Fruit fly (Drosophila melanogaster) whole organism, embryonic: ENCODE results near the gene Cadps.

Source experiments
- B-H2 ChIP-seq: fragments of 200-800 bp; sonication (Bioruptor generic); optimal IDR thresholded peaks from 2 replicates; lab custom pipeline; 2018; ENCODE audit warnings: missing biosample characterization, mild to moderate bottlenecking, missing genetic modification characterization
- CG11085 ChIP-seq: fragments of 200-800 bp; sonication (Bioruptor generic); IDR thresholded peaks from 2 replicates; pipeline ENCODE4 v1.3.6; 2022; ENCODE audit warnings: missing biosample characterization, missing genetic modification characterization
- CG11723 ChIP-seq: fragments of 200-800 bp; sonication (Bioruptor generic); optimal IDR thresholded peaks from 2 replicates; lab custom pipeline; 2017; ENCODE audit warnings: missing biosample characterization, mild to moderate bottlenecking, missing genetic modification characterization
- CG12236 ChIP-seq: fragments of 200-800 bp; sonication (Bioruptor generic); optimal IDR thresholded peaks from 2 replicates; lab custom pipeline; 2016; ENCODE audit warnings: missing biosample characterization, missing genetic modification characterization
- CG13775 ChIP-seq: fragments of 200-800 bp; sonication (Bioruptor generic); optimal IDR thresholded peaks from 3 replicates; lab custom pipeline; 2017; ENCODE audit warnings: missing biosample characterization, mild to moderate bottlenecking, missing genetic modification characterization
- CG17359 ChIP-seq: fragments of 200-800 bp; sonication (Bioruptor generic); optimal IDR thresholded peaks from 3 replicates; lab custom pipeline; 2018; ENCODE audit warnings: missing biosample characterization, mild to moderate bottlenecking, missing genetic modification characterization, moderate library complexity
- CG30403 ChIP-seq: fragments of 200-800 bp; sonication (Bioruptor generic); optimal IDR thresholded peaks from 3 replicates; lab custom pipeline; 2016; ENCODE audit warnings: missing biosample characterization, missing genetic modification characterization
- CG31365 ChIP-seq: fragments of 200-800 bp; sonication (Bioruptor generic); optimal IDR thresholded peaks from 2 replicates; lab custom pipeline; 2018; ENCODE audit warnings: missing biosample characterization, mild to moderate bottlenecking, missing genetic modification characterization
- CG34376 ChIP-seq: fragments of 200-800 bp; sonication (Bioruptor generic); optimal IDR thresholded peaks from 2 replicates; lab custom pipeline; 2018; ENCODE audit warnings: missing biosample characterization, mild to moderate bottlenecking, missing genetic modification characterization
- CG4360 ChIP-seq: fragments of 200-800 bp; sonication (Bioruptor generic); IDR thresholded peaks from 2 replicates; pipeline ENCODE4 v1.3.6; 2022; ENCODE audit warnings: missing biosample characterization, missing genetic modification characterization
- CG43689 ChIP-seq: fragments of 200-800 bp; sonication (Bioruptor generic); IDR thresholded peaks from 2 replicates; pipeline ENCODE4 v1.3.6; 2022; ENCODE audit warnings: missing biosample characterization, missing genetic modification characterization
- CG4424 ChIP-seq: fragments of 200-800 bp; sonication (Bioruptor generic); optimal IDR thresholded peaks from 3 replicates; lab custom pipeline; 2016; ENCODE audit warnings: missing biosample characterization, missing genetic modification characterization
- CG6254 ChIP-seq: fragments of 200-800 bp; sonication (Bioruptor generic); optimal IDR thresholded peaks from 3 replicates; lab custom pipeline; 2017; ENCODE audit warnings: mild to moderate bottlenecking, missing biosample characterization, missing genetic modification reagents, missing genetic modification characterization
- CG8359 ChIP-seq: fragments of 200-800 bp; sonication (Bioruptor generic); optimal IDR thresholded peaks from 2 replicates; lab custom pipeline; 2017; ENCODE audit warnings: missing biosample characterization, mild to moderate bottlenecking, missing genetic modification characterization, borderline replicate concordance
- D19B ChIP-seq: fragments of 200-800 bp; sonication (Bioruptor generic); optimal IDR thresholded peaks from 2 replicates; lab custom pipeline; 2017; ENCODE audit warnings: missing biosample characterization, mild to moderate bottlenecking, missing genetic modification characterization
- Dbx ChIP-seq: fragments of 200-800 bp; sonication (Bioruptor generic); IDR thresholded peaks from 3 replicates; pipeline ENCODE4 v1.3.6; 2022; ENCODE audit warnings: missing biosample characterization, missing genetic modification characterization
- Ets65A ChIP-seq: fragments of 200-800 bp; sonication (Bioruptor generic); peaks from one replicate; lab custom pipeline; 2016; ENCODE audit warnings: missing biosample characterization, missing genetic modification characterization
- Fer1 ChIP-seq: fragments of 200-800 bp; sonication (Bioruptor generic); optimal IDR thresholded peaks from 2 replicates; lab custom pipeline; 2017; ENCODE audit warnings: missing biosample characterization, mild to moderate bottlenecking, missing genetic modification characterization
- Fer2 ChIP-seq: fragments of 200-800 bp; sonication (Bioruptor generic); optimal IDR thresholded peaks from 2 replicates; lab custom pipeline; 2018; ENCODE audit warnings: missing biosample characterization, mild to moderate bottlenecking, missing genetic modification characterization, moderate library complexity
- H15 ChIP-seq: fragments of 200-800 bp; sonication (Bioruptor generic); IDR thresholded peaks from 3 replicates; pipeline ENCODE4 v1.3.6; 2022; ENCODE audit warnings: missing biosample characterization, missing genetic modification characterization
- Hey ChIP-seq: fragments of 200-800 bp; sonication (Bioruptor generic); optimal IDR thresholded peaks from 3 replicates; lab custom pipeline; 2018; ENCODE audit warnings: missing biosample characterization, mild to moderate bottlenecking, missing genetic modification characterization
- HmgD ChIP-seq: fragments of 200-800 bp; sonication (Bioruptor generic); optimal IDR thresholded peaks from 3 replicates; lab custom pipeline; 2016; ENCODE audit warnings: missing biosample characterization, missing genetic modification characterization
- Jarid2 ChIP-seq: fragments of 200-800 bp; sonication (Bioruptor generic); optimal IDR thresholded peaks from 3 replicates; lab custom pipeline; 2017; ENCODE audit warnings: mild to moderate bottlenecking, missing biosample characterization, missing genetic modification reagents, missing genetic modification characterization
- Mad ChIP-seq: fragments of 200-800 bp; sonication (Bioruptor generic); optimal IDR thresholded peaks from 2 replicates; lab custom pipeline; 2016; ENCODE audit warnings: missing biosample characterization, missing genetic modification characterization
- Spps ChIP-seq: fragments of 200-800 bp; sonication (Bioruptor generic); optimal IDR thresholded peaks from 2 replicates; lab custom pipeline; 2018; ENCODE audit warnings: missing biosample characterization, mild to moderate bottlenecking, missing genetic modification characterization
- Vsx1 ChIP-seq: fragments of 200-800 bp; sonication (Bioruptor generic); optimal IDR thresholded peaks from 2 replicates; lab custom pipeline; 2017; ENCODE audit warnings: missing biosample characterization, mild to moderate bottlenecking, missing genetic modification characterization, missing genetic modification reagents
- amos ChIP-seq: fragments of 200-800 bp; sonication (Bioruptor generic); IDR thresholded peaks from 2 replicates; pipeline ENCODE4 v1.3.6; 2022; ENCODE audit warnings: missing biosample characterization, missing genetic modification characterization; ENCODE audit not compliant: partially characterized antibody
- bsh ChIP-seq, 2 experiments: fragments of 200-800 bp; sonication (Bioruptor generic); optimal IDR thresholded peaks; 2 replicates each; lab custom pipeline; 2017 to 2018; ENCODE audit warnings: mild to moderate bottlenecking in 2 of 2, missing biosample characterization in 2 of 2, missing genetic modification characterization in 2 of 2, moderate library complexity in 1 of 2
- ci ChIP-seq: fragments of 200-800 bp; sonication (Bioruptor generic); IDR thresholded peaks from 3 replicates; pipeline ENCODE4 v1.3.6; 2022; ENCODE audit warnings: missing biosample characterization, missing genetic modification characterization
- crc ChIP-seq: fragments of 200-800 bp; sonication (Bioruptor generic); optimal IDR thresholded peaks from 2 replicates; lab custom pipeline; 2016; ENCODE audit warnings: missing biosample characterization, missing genetic modification characterization
- disco-r ChIP-seq: fragments of 200-800 bp; sonication (Bioruptor generic); optimal IDR thresholded peaks from 2 replicates; lab custom pipeline; 2016; ENCODE audit warnings: missing biosample characterization, missing genetic modification characterization
- dmrt11E ChIP-seq: fragments of 200-800 bp; sonication (Bioruptor generic); optimal IDR thresholded peaks from 3 replicates; lab custom pipeline; 2018; ENCODE audit warnings: missing biosample characterization, mild to moderate bottlenecking, missing genetic modification characterization, moderate library complexity
- exex ChIP-seq: fragments of 200-800 bp; sonication (Bioruptor generic); optimal IDR thresholded peaks from 4 replicates; lab custom pipeline; 2018; ENCODE audit warnings: missing biosample characterization, mild to moderate bottlenecking, missing genetic modification characterization, moderate library complexity
- gem ChIP-seq: fragments of 200-800 bp; sonication (Bioruptor generic); optimal IDR thresholded peaks from 2 replicates; lab custom pipeline; 2019; ENCODE audit warnings: missing biosample characterization, mild to moderate bottlenecking, missing genetic modification characterization, moderate library complexity
- gsb ChIP-seq: fragments of 200-800 bp; sonication (Bioruptor generic); IDR thresholded peaks from 2 replicates; pipeline ENCODE4 v1.3.6; 2022; ENCODE audit warnings: missing biosample characterization, missing genetic modification characterization
- hb ChIP-seq: fragments of 200-800 bp; sonication (Bioruptor generic); IDR thresholded peaks from 3 replicates; pipeline ENCODE4 v1.3.6; 2022; ENCODE audit warnings: missing biosample characterization, missing genetic modification characterization; ENCODE audit not compliant: partially characterized antibody
- ind ChIP-seq: fragments of 200-800 bp; sonication (Bioruptor generic); optimal IDR thresholded peaks from 3 replicates; lab custom pipeline; 2016; ENCODE audit warnings: missing biosample characterization, missing genetic modification characterization
- luna ChIP-seq: fragments of 200-800 bp; sonication (Bioruptor generic); optimal IDR thresholded peaks from 2 replicates; lab custom pipeline; 2016; ENCODE audit warnings: missing biosample characterization, missing genetic modification characterization
- nom ChIP-seq: fragments of 200-800 bp; sonication (Bioruptor generic); optimal IDR thresholded peaks from 2 replicates; lab custom pipeline; 2017; ENCODE audit warnings: missing biosample characterization, missing genetic modification characterization, mild to moderate bottlenecking, moderate library complexity, missing genetic modification reagents
- pan ChIP-seq, 4 experiments: fragments of >200 bp in 3 of 4; fragments of 200-800 bp in 1 of 4; sonication (Bioruptor generic) in 1 of 4; optimal IDR thresholded peaks in 3 of 4; IDR thresholded peaks in 1 of 4; 2 replicates each; pipeline versions ENCODE4 v1.3.6 to Lab custom; 2017 to 2022; ENCODE audit warnings: missing biosample characterization in 2 of 4, missing genetic modification characterization in 2 of 4, mixed read lengths in 1 of 4
- pb ChIP-seq: fragments of 200-800 bp; sonication (Bioruptor generic); optimal IDR thresholded peaks from 3 replicates; lab custom pipeline; 2016; ENCODE audit warnings: missing biosample characterization, missing genetic modification characterization
- peb ChIP-seq: fragments of 200-800 bp; sonication (Bioruptor generic); IDR thresholded peaks from 2 replicates; pipeline ENCODE4 v1.3.6; 2022; ENCODE audit warnings: missing biosample characterization, missing genetic modification characterization
- ranshi ChIP-seq: fragments of 200-800 bp; sonication (Bioruptor generic); IDR thresholded peaks from 2 replicates; pipeline ENCODE4 v1.3.6; 2022; ENCODE audit warnings: missing biosample characterization, missing genetic modification characterization
- rib ChIP-seq: fragments of 200-800 bp; sonication (Bioruptor generic); IDR thresholded peaks from 2 replicates; pipeline ENCODE4 v1.3.6; 2022; ENCODE audit warnings: missing biosample characterization, missing genetic modification characterization
- schlank ChIP-seq: fragments of 200-800 bp; sonication (Bioruptor generic); optimal IDR thresholded peaks from 2 replicates; lab custom pipeline; 2018; ENCODE audit warnings: missing biosample characterization, mild to moderate bottlenecking, missing genetic modification characterization
- sisA ChIP-seq: fragments of 200-800 bp; sonication (Bioruptor generic); IDR thresholded peaks from 2 replicates; pipeline ENCODE4 v1.3.6; 2022; ENCODE audit warnings: missing biosample characterization, missing genetic modification characterization
- stwl ChIP-seq: fragments of 200-800 bp; sonication (Bioruptor generic); optimal IDR thresholded peaks from 3 replicates; lab custom pipeline; 2018; ENCODE audit warnings: missing biosample characterization, mild to moderate bottlenecking, missing genetic modification characterization, moderate library complexity
- tna ChIP-seq: fragments of 200-800 bp; sonication (Bioruptor generic); IDR thresholded peaks from 2 replicates; pipeline ENCODE4 v1.3.6; 2022; ENCODE audit warnings: missing biosample characterization, missing genetic modification characterization; ENCODE audit not compliant: partially characterized antibody
- toy ChIP-seq: fragments of 200-800 bp; sonication (Bioruptor generic); IDR thresholded peaks from 2 replicates; pipeline ENCODE4 v1.3.6; 2022; ENCODE audit warnings: missing biosample characterization, missing genetic modification characterization
- trem ChIP-seq: fragments of 200-800 bp; optimal IDR thresholded peaks from 3 replicates; lab custom pipeline; 2019; ENCODE audit warnings: missing biosample characterization, mild to moderate bottlenecking, missing genetic modification characterization, moderate library complexity
- trh ChIP-seq: fragments of 200-800 bp; sonication (Bioruptor generic); optimal IDR thresholded peaks from 2 replicates; lab custom pipeline; 2016; ENCODE audit warnings: missing biosample characterization, missing genetic modification characterization

Cadps gene

DNA sequence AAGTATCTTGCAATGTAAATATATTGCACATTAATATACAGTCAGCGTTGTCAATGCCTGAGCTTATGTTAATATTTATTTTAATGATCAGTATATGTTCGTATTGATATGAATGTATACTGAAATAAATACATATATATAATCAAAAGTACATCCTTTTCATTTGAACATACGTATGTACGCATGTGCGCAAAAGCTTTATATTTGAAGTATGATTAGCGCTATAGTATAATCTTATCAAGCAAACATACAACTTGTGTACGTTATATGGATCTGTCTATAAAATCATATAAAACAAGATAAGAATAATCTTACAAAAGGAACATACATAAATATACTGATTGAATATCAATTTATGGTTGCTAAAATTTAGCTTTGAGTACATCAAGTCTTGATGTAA is 31.5 kb upstream of the Cadps start (continued):
- TF ChIP-seq pan (optimal IDR thresholded peaks at IDR 0.05; lab: Kevin White, UChicago) (no peak), pan (GFP tag; optimal IDR thresholded peaks at IDR 0.05 in 1 of 2, IDR thresholded peaks at IDR 0.05 in 1 of 2) (no peak), Spps (tag; lab: Kevin White, UChicago) (peak; percentile 3), toy (GFP tag; lab: Robert Waterston, UW) (no peak), stwl (tag; lab: Kevin White, UChicago) (peak; percentile 8), CG31365 (tag; lab: Kevin White, UChicago) (no peak), CG12236 (GFP tag; lab: Kevin White, UChicago) (no peak), tna (GFP tag; lab: Robert Waterston, UW) (no peak), D19B (GFP tag; lab: Kevin White, UChicago) (no peak), dmrt11E (peak; percentile 38), CG6254 (GFP tag; lab: Kevin White, UChicago) (peak; percentile 26), trem (tag; lab: Kevin White, UChicago) (no peak), CG11085 (GFP tag; lab: Robert Waterston, UW) (no peak), Mad (GFP tag; lab: Kevin White, UChicago) (no peak), hb (GFP tag; lab: Robert Waterston, UW) (no peak), peb (GFP tag; lab: Robert Waterston, UW) (no peak), sisA (GFP tag; lab: Robert Waterston, UW) (no peak), Vsx1 (peak; percentile 18), CG13775 (no peak), ci (GFP tag; lab: Robert Waterston, UW) (no peak), luna (GFP tag; lab: Kevin White, UChicago) (no peak), Fer1 (peak; percentile 52), disco-r (no peak), gsb (no peak), trh (GFP tag; lab: Kevin White, UChicago) (no peak), B-H2 (GFP tag; lab: Kevin White, UChicago) (peak; percentile 54), crc (GFP tag; lab: Kevin White, UChicago) (no peak), Dbx (no peak), CG43689 (GFP tag; lab: Robert Waterston, UW) (no peak), CG30403 (GFP tag; lab: Kevin White, UChicago) (no peak), exex (tag; lab: Kevin White, UChicago) (peak; percentile 94), nom (GFP tag; lab: Kevin White, UChicago) (peak; percentile 70), Jarid2 (no peak), CG8359 (no peak), gem (tag; lab: Kevin White, UChicago) (peak; percentile 0), rib (GFP tag; lab: Robert Waterston, UW) (no peak), ranshi (GFP tag; lab: Robert Waterston, UW) (no peak), H15 (GFP tag; lab: Robert Waterston, UW) (no peak), ind (no peak), schlank (tag; lab: Kevin White, UChicago) (no peak), amos (GFP tag; lab: Robert Waterston, UW) (no peak), CG17359 (tag; lab: Kevin White, UChicago) (peak; percentile 27), Fer2 (tag; lab: Kevin White, UChicago) (no peak), CG11723 (peak; percentile 46), pb (GFP tag; lab: Kevin White, UChicago) (no peak), bsh (GFP tag; optimal IDR thresholded peaks at IDR 0.05; lab: Kevin White, UChicago) (peak in 1 of 2 experiments; percentile 9), Hey (tag; lab: Kevin White, UChicago) (no peak), CG4424 (no peak), HmgD (GFP tag; lab: Kevin White, UChicago) (no peak), CG34376 (GFP tag; lab: Kevin White, UChicago) (peak; percentile 78), CG4360 (GFP tag; lab: Robert Waterston, UW) (no peak), Ets65A (GFP tag; lab: Kevin White, UChicago) (no peak)
